Worm (Caenorhabditis elegans) whole organism, L2 larva: ENCODE data around the gene Y57G11C.14.

ENCODE experiments used
- ZK546.5 ChIP-seq: sonication (generic microtip); optimal IDR thresholded peaks from 2 replicates; lab custom pipeline; 2017; ENCODE audit warnings: missing biosample characterization, missing genetic modification characterization
- blmp-1 ChIP-seq: sonication (generic microtip); optimal IDR thresholded peaks from 2 replicates; lab custom pipeline; 2017; ENCODE audit warnings: missing genetic modification characterization, mild to moderate bottlenecking, missing compliant biosample characterization, antibody characterized with exemption, moderate library complexity; ENCODE audit not compliant: insufficient read depth
- sem-4 ChIP-seq: fragments of 150-350 bp; optimal IDR thresholded peaks from 2 replicates; lab custom pipeline; 2014; ENCODE audit warnings: missing biosample characterization, missing genetic modification reagents, missing genetic modification characterization
- unc-55 ChIP-seq: fragments of 150-350 bp; sonication (generic microtip); optimal IDR thresholded peaks from 3 replicates; lab custom pipeline; 2014; ENCODE audit warnings: missing biosample characterization, missing genetic modification reagents, missing genetic modification characterization
- ztf-11 ChIP-seq: sonication (generic microtip); optimal IDR thresholded peaks from 2 replicates; lab custom pipeline; 2017; ENCODE audit warnings: missing biosample characterization, missing genetic modification characterization

DNA sequence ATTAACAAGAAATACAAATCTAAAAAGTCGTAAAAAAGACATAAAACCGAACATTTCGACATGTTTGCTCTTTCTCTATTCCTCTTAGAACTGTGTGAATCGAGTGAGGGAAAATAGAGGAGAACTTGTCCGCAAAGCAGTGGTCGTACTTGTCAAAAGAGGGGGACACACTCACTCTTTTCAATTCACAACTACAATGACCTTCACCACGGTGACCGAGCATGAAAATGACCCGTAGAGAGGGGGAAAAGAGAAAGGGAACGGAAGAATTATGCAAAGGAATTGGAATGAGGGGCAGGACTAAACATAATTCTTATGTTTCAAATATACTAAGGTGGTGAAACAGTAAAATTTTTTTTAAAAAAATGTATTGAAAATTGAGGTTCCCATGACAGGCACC, 34.4 kb downstream of the Y57G11C.14 start:
- TF ChIP-seq unc-55 (GFP tag; lab: Kevin White, UChicago) = no peak
- no peak for TF ChIP-seq ZK546.5 (tag; lab: Kevin White, UChicago)
- no peak for TF ChIP-seq ztf-11 (tag; lab: Kevin White, UChicago)
- TF ChIP-seq blmp-1 (tag; lab: Kevin White, UChicago) = no peak
- TF ChIP-seq sem-4 (tag; lab: Kevin White, UChicago) = no peak
